Fruit fly (Drosophila melanogaster): ENCODE measurements around the gene CG4619.

The CG4619 gene

dm6 chr2L:9963603-9964042 is 25.0 kb downstream of the CG4619 start, which contains the start of gene CG5850 (continued):
- peak; percentile 25 for TF ChIP-seq sens (GFP tag)
- no peak for TF ChIP-seq her (GFP tag; optimal IDR thresholded peaks at IDR 0.05)
- TF ChIP-seq zfh2 (GFP tag; optimal IDR thresholded peaks at IDR 0.05), result no peak
- TF ChIP-seq Dp (GFP tag; optimal IDR thresholded peaks at IDR 0.05), result peak; percentile 61
- TF ChIP-seq Fer1 (GFP tag; optimal IDR thresholded peaks at IDR 0.05), result peak; percentile 34
- peak; percentile 28 for TF ChIP-seq CG13424 (tag; optimal IDR thresholded peaks at IDR 0.05)
- TF ChIP-seq trh (GFP tag; optimal IDR thresholded peaks at IDR 0.05), result no peak
- peak; percentile 42 for TF ChIP-seq sug (tag; optimal IDR thresholded peaks at IDR 0.05)
- TF ChIP-seq crc (GFP tag; optimal IDR thresholded peaks at IDR 0.05), result no peak
- peak; percentile 43 for TF ChIP-seq CG2678 (tag; optimal IDR thresholded peaks at IDR 0.05)
- no peak for TF ChIP-seq HLH54F (GFP tag; optimal IDR thresholded peaks at IDR 0.05)
- TF ChIP-seq CG2712 (tag; optimal IDR thresholded peaks at IDR 0.05), result peak; percentile 44
- TF ChIP-seq hkb (optimal IDR thresholded peaks at IDR 0.05), result no peak
- peak; percentile 24; the same call in 1 of the 2 replicates for TF ChIP-seq hkb (GFP tag; IDR thresholded peaks at IDR 0.05)
- peak; percentile 64 for TF ChIP-seq CG12391 (tag; optimal IDR thresholded peaks at IDR 0.05)
- peak; percentile 14 for TF ChIP-seq dmrt99B (tag; optimal IDR thresholded peaks at IDR 0.05)
- TF ChIP-seq gro (GFP tag; optimal IDR thresholded peaks at IDR 0.05), result no peak
- TF ChIP-seq CG8290 (GFP tag; optimal IDR thresholded peaks at IDR 0.05), result no peak
- TF ChIP-seq CG8290 (tag; optimal IDR thresholded peaks at IDR 0.05), result no peak
- TF ChIP-seq CG2116 (GFP tag; optimal IDR thresholded peaks at IDR 0.05), result peak; percentile 27
- TF ChIP-seq Deaf1 (tag; optimal IDR thresholded peaks at IDR 0.05), result peak; percentile 43
- peak; percentile 8 for TF ChIP-seq nmo (GFP tag; optimal IDR thresholded peaks at IDR 0.05)
- peak; percentile 20 for TF ChIP-seq CG4424 (GFP tag; optimal IDR thresholded peaks at IDR 0.05)
- TF ChIP-seq CG9437 (GFP tag; optimal IDR thresholded peaks at IDR 0.05), result peak; percentile 30
- no peak for TF ChIP-seq CTCF (GFP tag; optimal IDR thresholded peaks at IDR 0.05)
- TF ChIP-seq Fer3 (tag; optimal IDR thresholded peaks at IDR 0.05), result peak; percentile 25
- no peak for TF ChIP-seq CG4282 (GFP tag; optimal IDR thresholded peaks at IDR 0.05)
- no peak for TF ChIP-seq nau (GFP tag; optimal IDR thresholded peaks at IDR 0.05)
- TF ChIP-seq Lhr (GFP tag; optimal IDR thresholded peaks at IDR 0.05), result no peak
- no peak for TF ChIP-seq gce (GFP tag; IDR thresholded peaks at IDR 0.05)
- peak; percentile 77 for TF ChIP-seq YL-1 (GFP tag; optimal IDR thresholded peaks at IDR 0.05)
- TF ChIP-seq CG10147 (GFP tag; optimal IDR thresholded peaks at IDR 0.05), result peak; percentile 15
- peak; percentile 1 for TF ChIP-seq Meics (GFP tag; optimal IDR thresholded peaks at IDR 0.05)
- TF ChIP-seq CG9215 (GFP tag; IDR thresholded peaks at IDR 0.05), result no peak
- no peak for TF ChIP-seq slbo (GFP tag; IDR thresholded peaks at IDR 0.05)
- TF ChIP-seq CG31441 (GFP tag; IDR thresholded peaks at IDR 0.05), result peak; percentile 59
- TF ChIP-seq Elba2 (GFP tag; optimal IDR thresholded peaks at IDR 0.05), result peak; percentile 94
- peak; percentile 31 for TF ChIP-seq CG8924 (tag; optimal IDR thresholded peaks at IDR 0.05)
- no peak for TF ChIP-seq zfh1 (GFP tag; IDR thresholded peaks at IDR 0.05)
- peak; percentile 34 for TF ChIP-seq CG33557 (GFP tag; optimal IDR thresholded peaks at IDR 0.05)
- TF ChIP-seq grau (tag; optimal IDR thresholded peaks at IDR 0.05), result peak; percentile 9
- TF ChIP-seq CG10267 (tag; optimal IDR thresholded peaks at IDR 0.05), result peak; percentile 70
- TF ChIP-seq Neu2 (GFP tag; optimal IDR thresholded peaks at IDR 0.05; ENCODE audit: borderline replicate concordance), result no peak
- TF ChIP-seq CG1024 (GFP tag; IDR thresholded peaks at IDR 0.05), result no peak
- TF ChIP-seq dmrt11E (tag; optimal IDR thresholded peaks at IDR 0.05), result peak; percentile 7
- peak; percentile 58 for TF ChIP-seq gfzf (GFP tag; optimal IDR thresholded peaks at IDR 0.05)
- peak in 1 of 2 experiments; percentile 7 for TF ChIP-seq Hr51 (GFP tag; optimal IDR thresholded peaks at IDR 0.05)
- peak; percentile 4 for TF ChIP-seq CG8388 (GFP tag; optimal IDR thresholded peaks at IDR 0.05)
- peak; percentile 62 for TF ChIP-seq CG9797 (GFP tag; optimal IDR thresholded peaks at IDR 0.05)
- TF ChIP-seq CG13624 (GFP tag; optimal IDR thresholded peaks at IDR 0.05), result no peak
- TF ChIP-seq CG14710 (tag; optimal IDR thresholded peaks at IDR 0.05), result peak; percentile 63
- no peak for TF ChIP-seq z (GFP tag; IDR thresholded peaks at IDR 0.05)
